Worm (Caenorhabditis elegans): ENCODE data around the gene Y54G11A.9.

DNA sequence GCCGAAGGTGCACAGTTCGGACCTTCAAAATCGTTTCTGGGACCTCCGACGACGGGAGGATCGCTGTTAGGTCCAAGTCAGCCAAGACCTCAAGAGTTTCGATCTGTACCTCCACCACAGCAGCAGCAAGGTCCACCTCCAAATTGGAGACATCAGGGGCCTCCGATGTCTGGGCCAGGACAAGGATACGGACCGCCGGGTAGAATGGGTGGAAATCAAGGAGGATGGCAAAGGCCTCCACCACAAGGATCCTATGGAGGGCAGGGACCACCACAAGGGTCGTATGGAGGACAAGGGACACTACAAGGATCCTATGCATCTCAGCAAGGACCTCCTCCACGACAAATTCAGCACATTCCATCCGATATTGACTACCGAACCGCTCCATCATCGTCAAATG is 14.4 kb upstream of the Y54G11A.9 start:
- no peak for TF ChIP-seq dao-5 (tag; optimal IDR thresholded peaks at IDR 0.05)
- TF ChIP-seq him-1 (tag; optimal IDR thresholded peaks at IDR 0.05): no peak
- TF ChIP-seq W03F9.2 (tag; optimal IDR thresholded peaks at IDR 0.05): no peak
